Fruit fly (Drosophila melanogaster) whole organism, embryonic: ENCODE data around the gene Wdr62.

Source experiments
- CG32532 ChIP-seq: fragments of 200-800 bp; sonication (Bioruptor generic); IDR thresholded peaks from 2 replicates; pipeline ENCODE4 v1.3.6; 2022; ENCODE audit warnings: missing biosample characterization, missing genetic modification characterization
- CG34422 ChIP-seq: fragments of 200-800 bp; sonication (Bioruptor generic); IDR thresholded peaks from 3 replicates; pipeline ENCODE4 v1.3.6; 2022; ENCODE audit warnings: missing biosample characterization, missing genetic modification characterization
- CG7372 ChIP-seq: fragments of 200-800 bp; sonication (Bioruptor generic); IDR thresholded peaks from 2 replicates; pipeline ENCODE4 v1.3.6; 2022; ENCODE audit warnings: missing biosample characterization, missing genetic modification characterization
- CG8290 ChIP-seq, 3 experiments: fragments of 200-800 bp; sonication (Bioruptor generic); optimal IDR thresholded peaks; 2 replicates each; lab custom pipeline; 2016 to 2019; ENCODE audit warnings: missing biosample characterization in 3 of 3, missing genetic modification characterization in 3 of 3, mild to moderate bottlenecking in 2 of 3, moderate library complexity in 1 of 3
- CG9817 ChIP-seq: fragments of 200-800 bp; sonication (Bioruptor generic); optimal IDR thresholded peaks from 2 replicates; lab custom pipeline; 2018; ENCODE audit warnings: missing biosample characterization, mild to moderate bottlenecking, missing genetic modification characterization, moderate library complexity
- Dfd ChIP-seq, 2 experiments: fragments of >200 bp; optimal IDR thresholded peaks; 2 replicates each; lab custom pipeline; 2017; ENCODE audit warnings: missing biosample characterization in 2 of 2, missing genetic modification characterization in 2 of 2
- Sin3A ChIP-seq: fragments of >200 bp; optimal IDR thresholded peaks from 2 replicates; lab custom pipeline; 2018
- bcd ChIP-seq: fragments of 200-800 bp; sonication (Bioruptor generic); optimal IDR thresholded peaks from 2 replicates; lab custom pipeline; 2017; ENCODE audit warnings: missing biosample characterization, mild to moderate bottlenecking, missing genetic modification characterization
- chn ChIP-seq: fragments of 200-800 bp; sonication (Bioruptor generic); optimal IDR thresholded peaks from 2 replicates; lab custom pipeline; 2016; ENCODE audit warnings: missing biosample characterization, missing genetic modification characterization
- odd ChIP-seq: fragments of 200-800 bp; sonication (Bioruptor generic); optimal IDR thresholded peaks from 2 replicates; lab custom pipeline; 2017; ENCODE audit warnings: missing biosample characterization, mild to moderate bottlenecking, missing genetic modification characterization
- onecut ChIP-seq: fragments of 200-800 bp; sonication (Bioruptor generic); IDR thresholded peaks from 2 replicates; pipeline ENCODE4 v1.3.6; 2022; ENCODE audit warnings: missing biosample characterization, missing genetic modification characterization
- rib ChIP-seq: fragments of 200-800 bp; sonication (Bioruptor generic); IDR thresholded peaks from 2 replicates; pipeline ENCODE4 v1.3.6; 2022; ENCODE audit warnings: missing biosample characterization, missing genetic modification characterization

DNA sequence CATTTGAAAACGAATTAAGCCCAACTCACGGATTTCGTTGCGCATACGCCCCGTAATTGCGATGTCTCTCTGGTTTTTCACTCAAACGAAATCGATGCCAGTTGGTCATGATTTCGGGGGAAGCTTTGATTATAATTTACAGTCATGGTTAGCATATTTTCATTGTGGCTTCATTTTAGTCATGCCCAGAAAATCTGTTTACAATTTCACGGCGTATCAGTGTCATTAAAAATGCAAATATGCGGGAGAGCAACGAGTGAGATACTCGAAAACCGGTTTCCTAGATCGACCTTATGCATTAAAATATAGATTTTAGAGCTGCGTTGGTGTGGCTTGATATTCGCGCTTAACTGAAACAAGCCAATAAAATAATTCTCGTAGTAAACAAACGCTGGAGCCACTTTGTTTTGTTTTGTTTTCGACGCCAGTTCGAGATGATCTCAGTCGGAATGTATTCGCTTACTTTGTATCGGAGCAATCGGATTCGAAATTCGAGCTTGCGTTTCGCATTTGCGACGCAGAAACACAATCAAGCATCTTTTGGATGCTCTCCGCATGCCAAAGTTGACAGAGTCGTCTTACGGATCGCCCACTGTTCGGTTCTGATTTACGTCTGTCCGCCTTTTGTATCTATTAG lies 46.3 kb downstream of the Wdr62 start:
- no peak for TF ChIP-seq CG7372
- no peak for TF ChIP-seq CG9817 (tag; lab: Kevin White, UChicago)
- TF ChIP-seq CG8290 (GFP tag; optimal IDR thresholded peaks at IDR 0.05; lab: Kevin White, UChicago), result no peak
- no peak for TF ChIP-seq CG8290 (tag; optimal IDR thresholded peaks at IDR 0.05; lab: Kevin White, UChicago)
- no peak for TF ChIP-seq Sin3A (lab: Kevin White, UChicago)
- TF ChIP-seq rib (GFP tag; lab: Robert Waterston, UW), result no peak
- TF ChIP-seq onecut, result no peak
- TF ChIP-seq CG32532, result no peak
- TF ChIP-seq CG34422 (GFP tag; lab: Robert Waterston, UW), result no peak
- TF ChIP-seq odd (GFP tag; lab: Kevin White, UChicago), result no peak
- no peak for TF ChIP-seq chn (GFP tag; lab: Kevin White, UChicago)
- TF ChIP-seq bcd (GFP tag; lab: Kevin White, UChicago), result no peak
- no peak for TF ChIP-seq Dfd (GFP tag; optimal IDR thresholded peaks at IDR 0.05; lab: Kevin White, UChicago)
